Worm (Caenorhabditis elegans) whole organism, L4 larva: ENCODE measurements around the gene clec-234.

Experiments used
- D1046.2 ChIP-seq: fragments of 200-800 bp; sonication (Bioruptor generic); IDR thresholded peaks from 2 replicates; pipeline ENCODE4 v1.3.6; 2022; ENCODE audit warnings: missing genetic modification characterization, missing compliant biosample characterization
- F49E8.2 ChIP-seq: sonication (generic microtip); optimal IDR thresholded peaks from 2 replicates; lab custom pipeline; 2016; ENCODE audit warnings: missing compliant biosample characterization, mild to moderate bottlenecking, missing genetic modification characterization, borderline replicate concordance
- ZK546.5 ChIP-seq, 2 experiments: sonication (generic microtip); optimal IDR thresholded peaks; 2 replicates each; lab custom pipeline; 2017; ENCODE audit warnings: missing biosample characterization in 2 of 2, missing genetic modification characterization in 2 of 2
- daf-8 ChIP-seq: fragments of 200-800 bp; sonication (Bioruptor generic); IDR thresholded peaks from 2 replicates; pipeline ENCODE4 v1.3.6; 2022; ENCODE audit warnings: missing genetic modification characterization, missing compliant biosample characterization
- fkh-10 ChIP-seq: fragments of 150-350 bp; optimal IDR thresholded peaks from 2 replicates; lab custom pipeline; 2014; ENCODE audit warnings: missing biosample characterization, missing genetic modification reagents, missing genetic modification characterization
- jun-1 ChIP-seq: fragments of 150-350 bp; optimal IDR thresholded peaks from 2 replicates; lab custom pipeline; 2014; ENCODE audit warnings: missing biosample characterization, missing genetic modification reagents, missing genetic modification characterization
- lsy-2 ChIP-seq, 2 experiments: fragments of 150-350 bp in 1 of 2; sonication (generic microtip) in 1 of 2; optimal IDR thresholded peaks; 2 replicates each; lab custom pipeline; 2014 to 2017; ENCODE audit warnings: missing biosample characterization in 2 of 2, missing genetic modification characterization in 2 of 2
- nhr-10 ChIP-seq: fragments of 150-350 bp; optimal IDR thresholded peaks from 2 replicates; lab custom pipeline; 2014; ENCODE audit warnings: missing biosample characterization, missing genetic modification characterization
- nhr-102 ChIP-seq: sonication (generic microtip); optimal IDR thresholded peaks from 2 replicates; lab custom pipeline; 2016; ENCODE audit warnings: mild to moderate bottlenecking, missing genetic modification characterization, moderate library complexity, missing compliant biosample characterization
- nhr-237 ChIP-seq: sonication (generic microtip); optimal IDR thresholded peaks from 2 replicates; lab custom pipeline; 2017; ENCODE audit warnings: missing biosample characterization, missing genetic modification characterization
- skn-1 ChIP-seq: fragments of 150-350 bp; optimal IDR thresholded peaks from 2 replicates; lab custom pipeline; 2014; ENCODE audit warnings: missing biosample characterization, missing genetic modification characterization

DNA sequence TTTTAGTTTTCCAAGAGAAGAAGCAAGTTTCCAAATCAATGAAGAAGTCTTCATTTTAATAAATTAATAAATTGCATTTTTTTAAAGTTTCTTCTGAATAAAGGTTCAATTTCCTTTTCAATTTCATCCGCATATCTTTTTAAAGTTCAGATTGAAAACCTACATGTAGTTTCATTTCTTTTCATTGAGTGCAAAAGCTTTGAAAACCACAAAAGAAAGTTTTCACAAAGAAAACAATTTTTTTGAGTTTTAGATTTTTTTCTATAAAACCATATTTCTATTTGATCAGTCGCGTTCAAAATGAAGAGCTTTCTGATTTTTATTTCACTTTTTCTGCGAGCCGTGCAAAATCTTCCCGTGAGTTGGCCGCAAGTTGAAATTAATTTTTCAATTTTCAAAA is 12.3 kb upstream of the clec-234 start, which contains the start of gene T08G3.6:
- TF ChIP-seq jun-1 (tag; lab: Kevin White, UChicago) (no peak), fkh-10 (GFP tag; lab: Kevin White, UChicago) (no peak), ZK546.5 (tag; optimal IDR thresholded peaks at IDR 0.05; lab: Kevin White, UChicago) (no peak), D1046.2 (GFP tag; lab: Robert Waterston, UW) (no peak), nhr-237 (tag; lab: Kevin White, UChicago) (no peak), nhr-10 (tag; lab: Kevin White, UChicago) (no peak), F49E8.2 (tag; lab: Kevin White, UChicago) (no peak), daf-8 (GFP tag; lab: Robert Waterston, UW) (no peak), lsy-2 (tag; optimal IDR thresholded peaks at IDR 0.05; lab: Kevin White, UChicago) (no peak), skn-1 (tag; lab: Kevin White, UChicago) (no peak), nhr-102 (tag; lab: Kevin White, UChicago) (no peak)
